Worm (Caenorhabditis elegans) whole organism, mixed stage, embryonic: ENCODE measurements around the gene R07E4.3.

Experiments used
- blmp-1 ChIP-seq: fragments of 150-350 bp; optimal IDR thresholded peaks from 2 replicates; lab custom pipeline; 2014; ENCODE audit warnings: missing biosample characterization, missing genetic modification characterization
- ces-1 ChIP-seq: fragments of 150-350 bp; optimal IDR thresholded peaks from 2 replicates; lab custom pipeline; 2014; ENCODE audit warnings: missing biosample characterization, missing genetic modification reagents, missing genetic modification characterization
- lsy-2 ChIP-seq: fragments of 150-350 bp; optimal IDR thresholded peaks from 2 replicates; lab custom pipeline; 2014; ENCODE audit warnings: missing biosample characterization, missing genetic modification characterization
- mab-5 ChIP-seq: fragments of 150-350 bp; optimal IDR thresholded peaks from 2 replicates; lab custom pipeline; 2014; ENCODE audit warnings: missing biosample characterization, missing genetic modification characterization
- nhr-12 ChIP-seq: fragments of 150-350 bp; optimal IDR thresholded peaks from 2 replicates; lab custom pipeline; 2014; ENCODE audit warnings: missing biosample characterization, missing genetic modification characterization
- nhr-237 ChIP-seq: fragments of 150-350 bp; optimal IDR thresholded peaks from 2 replicates; lab custom pipeline; 2014; ENCODE audit warnings: missing biosample characterization, missing genetic modification characterization
- sptf-1 ChIP-seq: sonication (generic microtip); optimal IDR thresholded peaks from 2 replicates; lab custom pipeline; 2017; ENCODE audit warnings: mild to moderate bottlenecking, missing genetic modification characterization, moderate library complexity, missing compliant biosample characterization
- unc-120 ChIP-seq: sonication (generic microtip); optimal IDR thresholded peaks from 2 replicates; lab custom pipeline; 2017; ENCODE audit warnings: missing genetic modification characterization, missing compliant biosample characterization; ENCODE audit not compliant: poor library complexity, severe bottlenecking

DNA sequence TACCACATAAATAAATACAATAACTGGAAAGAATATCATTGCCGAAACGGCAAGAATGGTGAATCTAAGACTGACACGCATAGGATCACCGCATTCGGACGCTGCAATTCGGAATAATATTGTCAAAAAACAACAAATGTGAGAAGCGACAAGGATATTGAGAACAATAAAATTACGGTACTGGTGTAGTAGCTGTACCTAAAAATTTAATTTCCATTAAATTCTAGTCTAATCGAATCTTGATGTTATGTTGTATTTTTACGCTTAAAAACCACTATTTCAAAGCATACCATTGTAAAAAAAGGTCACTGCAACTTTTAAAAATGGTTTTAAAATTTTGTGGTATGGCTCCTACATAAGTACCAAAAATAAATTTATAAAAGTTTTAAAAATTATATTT is 4.5 kb upstream of the R07E4.3 start, which contains the start of gene mig-23:
- no peak for TF ChIP-seq nhr-237 (tag; lab: Kevin White, UChicago)
- TF ChIP-seq ces-1 (GFP tag; lab: Kevin White, UChicago), result no peak
- no peak for TF ChIP-seq unc-120 (tag; lab: Kevin White, UChicago)
- TF ChIP-seq sptf-1 (tag; lab: Kevin White, UChicago), result no peak
- no peak for TF ChIP-seq nhr-12 (tag; lab: Kevin White, UChicago)
- no peak for TF ChIP-seq blmp-1 (tag; lab: Kevin White, UChicago)
- no peak for TF ChIP-seq mab-5 (tag; lab: Kevin White, UChicago)
- no peak for TF ChIP-seq lsy-2 (tag; lab: Kevin White, UChicago)
